Fruit fly (Drosophila melanogaster) whole organism, prepupa: ENCODE results near the gene CG12017.

Source experiments
- Blimp-1 ChIP-seq: fragments of 200-800 bp; sonication (Bioruptor generic); optimal IDR thresholded peaks from 3 replicates; lab custom pipeline; 2017; ENCODE audit warnings: missing biosample characterization, missing genetic modification characterization, mild to moderate bottlenecking, moderate library complexity, missing genetic modification reagents
- CG10631 ChIP-seq: fragments of 200-800 bp; sonication (Bioruptor generic); optimal IDR thresholded peaks from 2 replicates; lab custom pipeline; 2016; ENCODE audit warnings: missing biosample characterization, missing genetic modification characterization
- CG10669 ChIP-seq: fragments of 200-800 bp; sonication (Bioruptor generic); optimal IDR thresholded peaks from 3 replicates; lab custom pipeline; 2018; ENCODE audit warnings: missing biosample characterization, mild to moderate bottlenecking, missing genetic modification characterization, moderate library complexity
- CG11294 ChIP-seq: fragments of 200-800 bp; sonication (Bioruptor generic); IDR thresholded peaks from 2 replicates; pipeline ENCODE4 v1.3.6; 2022; ENCODE audit warnings: missing biosample characterization, missing genetic modification characterization
- CG11762 ChIP-seq: fragments of 200-800 bp; sonication (Bioruptor generic); optimal IDR thresholded peaks from 3 replicates; lab custom pipeline; 2016; ENCODE audit warnings: missing biosample characterization, missing genetic modification characterization; ENCODE audit not compliant: insufficient read depth
- CG1621 ChIP-seq: fragments of 200-800 bp; sonication (Bioruptor generic); optimal IDR thresholded peaks from 3 replicates; lab custom pipeline; 2018; ENCODE audit warnings: missing biosample characterization, mild to moderate bottlenecking, missing genetic modification characterization
- CG16779 ChIP-seq: fragments of 200-800 bp; sonication (Bioruptor generic); optimal IDR thresholded peaks from 3 replicates; lab custom pipeline; 2017; ENCODE audit warnings: missing biosample characterization, mild to moderate bottlenecking, missing genetic modification characterization
- CG3032 ChIP-seq: fragments of 200-800 bp; optimal IDR thresholded peaks from 2 replicates; lab custom pipeline; 2019; ENCODE audit warnings: missing biosample characterization, mild to moderate bottlenecking, missing genetic modification characterization, moderate library complexity
- CG31627 ChIP-seq: fragments of 200-800 bp; sonication (Bioruptor generic); optimal IDR thresholded peaks from 3 replicates; lab custom pipeline; 2016; ENCODE audit warnings: missing biosample characterization, missing genetic modification characterization
- CG32006 ChIP-seq: fragments of 200-800 bp; sonication (Bioruptor generic); optimal IDR thresholded peaks from 3 replicates; lab custom pipeline; 2017; ENCODE audit warnings: missing biosample characterization, mild to moderate bottlenecking, missing genetic modification characterization
- CG34406 ChIP-seq: fragments of 200-800 bp; sonication (Bioruptor generic); optimal IDR thresholded peaks from 3 replicates; lab custom pipeline; 2016; ENCODE audit warnings: missing biosample characterization, missing genetic modification characterization
- CG3919 ChIP-seq: fragments of 200-800 bp; sonication (Bioruptor generic); optimal IDR thresholded peaks from 3 replicates; lab custom pipeline; 2016; ENCODE audit warnings: missing biosample characterization, missing genetic modification characterization
- CG6163 ChIP-seq: fragments of 200-800 bp; sonication (Bioruptor generic); IDR thresholded peaks from 3 replicates; pipeline ENCODE4 v1.3.6; 2022; ENCODE audit warnings: missing biosample characterization, missing genetic modification characterization
- CG6276 ChIP-seq: fragments of 200-800 bp; sonication (Bioruptor generic); optimal IDR thresholded peaks from 2 replicates; lab custom pipeline; 2017; ENCODE audit warnings: missing biosample characterization, mild to moderate bottlenecking, missing genetic modification characterization
- CG6792 ChIP-seq: fragments of 200-800 bp; sonication (Bioruptor generic); optimal IDR thresholded peaks from 3 replicates; lab custom pipeline; 2016; ENCODE audit warnings: missing biosample characterization, missing genetic modification characterization
- CG6808 ChIP-seq: fragments of 200-800 bp; sonication (Bioruptor generic); optimal IDR thresholded peaks from 3 replicates; lab custom pipeline; 2017; ENCODE audit warnings: missing biosample characterization, missing genetic modification characterization, mild to moderate bottlenecking, moderate library complexity, missing genetic modification reagents
- CG6854 ChIP-seq: fragments of 200-800 bp; sonication (Bioruptor generic); optimal IDR thresholded peaks from 2 replicates; lab custom pipeline; 2017; ENCODE audit warnings: missing biosample characterization, mild to moderate bottlenecking, missing genetic modification characterization
- CG7368 ChIP-seq: fragments of 200-800 bp; sonication (Bioruptor generic); optimal IDR thresholded peaks from 3 replicates; lab custom pipeline; 2016; ENCODE audit warnings: missing biosample characterization, missing genetic modification characterization
- CG8119 ChIP-seq: fragments of 200-800 bp; sonication (Bioruptor generic); IDR thresholded peaks from 3 replicates; pipeline ENCODE4 v1.3.6; 2022; ENCODE audit warnings: missing biosample characterization, missing genetic modification characterization
- CG8319 ChIP-seq: fragments of 200-800 bp; sonication (Bioruptor generic); optimal IDR thresholded peaks from 3 replicates; lab custom pipeline; 2016; ENCODE audit warnings: missing biosample characterization, missing genetic modification characterization
- CG8632 ChIP-seq: fragments of 200-800 bp; sonication (Bioruptor generic); optimal IDR thresholded peaks from 3 replicates; lab custom pipeline; 2016; ENCODE audit warnings: missing biosample characterization, missing genetic modification characterization
- CG9139 ChIP-seq: fragments of 200-800 bp; sonication (Bioruptor generic); optimal IDR thresholded peaks from 3 replicates; lab custom pipeline; 2017; ENCODE audit warnings: missing biosample characterization, mild to moderate bottlenecking, missing genetic modification characterization
- Eip75B ChIP-seq: fragments of 200-800 bp; sonication (Bioruptor generic); optimal IDR thresholded peaks from 3 replicates; lab custom pipeline; 2016; ENCODE audit warnings: missing biosample characterization, missing genetic modification characterization
- Eip78C ChIP-seq: fragments of 200-800 bp; sonication (Bioruptor generic); peaks from one replicate; lab custom pipeline; 2016; ENCODE audit warnings: missing biosample characterization, missing genetic modification characterization
- Eip93F ChIP-seq: fragments of 200-800 bp; sonication (Bioruptor generic); optimal IDR thresholded peaks from 2 replicates; lab custom pipeline; 2016; ENCODE audit warnings: missing biosample characterization, mild to moderate bottlenecking, missing genetic modification characterization
- Ets21C ChIP-seq: fragments of 200-800 bp; sonication (Bioruptor generic); optimal IDR thresholded peaks from 3 replicates; lab custom pipeline; 2016; ENCODE audit warnings: missing biosample characterization, missing genetic modification characterization
- Ets96B ChIP-seq: fragments of 200-800 bp; optimal IDR thresholded peaks from 2 replicates; lab custom pipeline; 2019; ENCODE audit warnings: missing biosample characterization, mild to moderate bottlenecking, missing genetic modification characterization, moderate library complexity
- Gug ChIP-seq: fragments of 200-800 bp; sonication (Bioruptor generic); IDR thresholded peaks from 2 replicates; pipeline ENCODE4 v1.3.6; 2022; ENCODE audit warnings: missing biosample characterization, missing genetic modification characterization
- Hr39 ChIP-seq: fragments of 200-800 bp; sonication (Bioruptor generic); optimal IDR thresholded peaks from 2 replicates; lab custom pipeline; 2016; ENCODE audit warnings: missing biosample characterization, missing genetic modification characterization
- Lpt ChIP-seq: fragments of 200-800 bp; sonication (Bioruptor generic); optimal IDR thresholded peaks from 3 replicates; lab custom pipeline; 2016; ENCODE audit warnings: missing biosample characterization, missing genetic modification characterization
- Met ChIP-seq: fragments of 200-800 bp; sonication (Bioruptor generic); optimal IDR thresholded peaks from 3 replicates; lab custom pipeline; 2016; ENCODE audit warnings: missing biosample characterization, missing genetic modification characterization
- OdsH ChIP-seq: fragments of 200-800 bp; sonication (Bioruptor generic); optimal IDR thresholded peaks from 3 replicates; lab custom pipeline; 2016; ENCODE audit warnings: missing biosample characterization, missing genetic modification characterization
- Smox ChIP-seq: fragments of 200-800 bp; sonication (Bioruptor generic); optimal IDR thresholded peaks from 3 replicates; lab custom pipeline; 2016; ENCODE audit warnings: missing biosample characterization, missing genetic modification characterization
- Sox102F ChIP-seq: fragments of 200-800 bp; sonication (Bioruptor generic); optimal IDR thresholded peaks from 2 replicates; lab custom pipeline; 2016; ENCODE audit warnings: missing biosample characterization, mild to moderate bottlenecking, missing genetic modification characterization
- Sox15 ChIP-seq: fragments of 200-800 bp; sonication (Bioruptor generic); optimal IDR thresholded peaks from 3 replicates; lab custom pipeline; 2016; ENCODE audit warnings: missing biosample characterization, missing genetic modification characterization
- achi ChIP-seq: fragments of 200-800 bp; sonication (Bioruptor generic); optimal IDR thresholded peaks from 3 replicates; lab custom pipeline; 2016; ENCODE audit warnings: missing biosample characterization, missing genetic modification characterization
- acj6 ChIP-seq: fragments of 200-800 bp; sonication (Bioruptor generic); optimal IDR thresholded peaks from 3 replicates; lab custom pipeline; 2016; ENCODE audit warnings: missing biosample characterization, missing genetic modification characterization
- dac ChIP-seq: fragments of 200-800 bp; sonication (Bioruptor generic); optimal IDR thresholded peaks from 2 replicates; lab custom pipeline; 2017; ENCODE audit warnings: missing biosample characterization, mild to moderate bottlenecking, missing genetic modification characterization
- dsx ChIP-seq: fragments of 200-800 bp; optimal IDR thresholded peaks from 3 replicates; lab custom pipeline; 2019; ENCODE audit warnings: missing biosample characterization, mild to moderate bottlenecking, missing genetic modification characterization, moderate library complexity; ENCODE audit not compliant: poor library complexity, severe bottlenecking
- eg ChIP-seq: fragments of 200-800 bp; sonication (Bioruptor generic); IDR thresholded peaks from 3 replicates; pipeline ENCODE4 v1.3.6; 2022; ENCODE audit warnings: missing biosample characterization, missing genetic modification characterization
- esn ChIP-seq: fragments of 200-800 bp; sonication (Bioruptor generic); optimal IDR thresholded peaks from 2 replicates; lab custom pipeline; 2016; ENCODE audit warnings: missing biosample characterization, mild to moderate bottlenecking, missing genetic modification characterization, moderate library complexity
- fd59A ChIP-seq: fragments of 200-800 bp; sonication (Bioruptor generic); optimal IDR thresholded peaks from 2 replicates; lab custom pipeline; 2017; ENCODE audit warnings: missing biosample characterization, mild to moderate bottlenecking, missing genetic modification characterization, missing genetic modification reagents
- fd85E ChIP-seq: fragments of 200-800 bp; sonication (Bioruptor generic); optimal IDR thresholded peaks from 3 replicates; lab custom pipeline; 2016; ENCODE audit warnings: missing biosample characterization, missing genetic modification characterization
- fkh ChIP-seq: fragments of 200-800 bp; sonication (Bioruptor generic); optimal IDR thresholded peaks from 3 replicates; lab custom pipeline; 2017; ENCODE audit warnings: missing biosample characterization, mild to moderate bottlenecking, missing genetic modification characterization, moderate library complexity
- lz ChIP-seq: fragments of 200-800 bp; sonication (Bioruptor generic); optimal IDR thresholded peaks from 3 replicates; lab custom pipeline; 2016; ENCODE audit warnings: missing biosample characterization, missing genetic modification characterization
- net ChIP-seq: fragments of 200-800 bp; sonication (Bioruptor generic); optimal IDR thresholded peaks from 3 replicates; lab custom pipeline; 2016; ENCODE audit warnings: missing biosample characterization, missing genetic modification characterization
- pdm3 ChIP-seq: fragments of 200-800 bp; sonication (Bioruptor generic); optimal IDR thresholded peaks from 3 replicates; lab custom pipeline; 2016; ENCODE audit warnings: missing biosample characterization, missing genetic modification characterization
- salr ChIP-seq, 2 experiments: fragments of 200-800 bp; sonication (Bioruptor generic); optimal IDR thresholded peaks; 3 replicates each; lab custom pipeline; 2016 to 2018; ENCODE audit warnings: missing biosample characterization in 2 of 2, missing genetic modification characterization in 2 of 2, mild to moderate bottlenecking in 1 of 2
- spab ChIP-seq: fragments of 200-800 bp; sonication (Bioruptor generic); optimal IDR thresholded peaks from 2 replicates; lab custom pipeline; 2017; ENCODE audit warnings: missing biosample characterization, mild to moderate bottlenecking, missing genetic modification characterization, missing genetic modification reagents
- ss ChIP-seq, 2 experiments: fragments of 200-800 bp; sonication (Bioruptor generic); optimal IDR thresholded peaks; 2 replicates in 1 of 2; 3 replicates in 1 of 2; lab custom pipeline; 2017 to 2018; ENCODE audit warnings: mild to moderate bottlenecking in 2 of 2, missing biosample characterization in 2 of 2, missing genetic modification characterization in 2 of 2, moderate library complexity in 1 of 2
- svp ChIP-seq: fragments of 200-800 bp; sonication (Bioruptor generic); peaks from one replicate; lab custom pipeline; 2016; ENCODE audit warnings: missing biosample characterization, missing genetic modification characterization
- topi ChIP-seq: fragments of 200-800 bp; sonication (Bioruptor generic); optimal IDR thresholded peaks from 3 replicates; lab custom pipeline; 2016; ENCODE audit warnings: missing biosample characterization, missing genetic modification characterization

Gene CG12017

dm6 chr3L:3319223-3319643 is 39.2 kb downstream of the CG12017 start, which contains the start of the genes PIG-C, CG12016 and Dpm2:
TSS of gene PIG-C (minus strand) at chr3L:3319232.
TSS of gene CG12016 (plus strand) at chr3L:3319555.
TSS of gene Dpm2 (plus strand) at chr3L:3319555.
- TF ChIP-seq CG34406 (GFP tag; lab: Kevin White, UChicago) (no peak), CG6792 (GFP tag; lab: Kevin White, UChicago) (peak; percentile 49), salr (GFP tag; optimal IDR thresholded peaks at IDR 0.05; lab: Kevin White, UChicago) (peak in 1 of 2 experiments; percentile 33), topi (GFP tag; lab: Kevin White, UChicago) (peak; percentile 64), CG32006 (GFP tag; lab: Kevin White, UChicago) (no peak), dac (GFP tag; lab: Kevin White, UChicago) (peak; percentile 26), Ets21C (GFP tag; lab: Kevin White, UChicago) (peak; percentile 65), Sox102F (GFP tag; lab: Kevin White, UChicago) (no peak), Lpt (no peak), Eip78C (GFP tag; lab: Kevin White, UChicago) (peak; percentile 87), CG9139 (GFP tag; lab: Kevin White, UChicago) (no peak), Blimp-1 (GFP tag; lab: Kevin White, UChicago) (no peak), CG8319 (GFP tag; lab: Kevin White, UChicago) (peak; percentile 10), fd59A (GFP tag; lab: Kevin White, UChicago) (peak; percentile 19), CG1621 (tag; lab: Kevin White, UChicago) (no peak), svp (GFP tag; lab: Kevin White, UChicago) (peak; percentile 79), CG10669 (GFP tag; lab: Kevin White, UChicago) (no peak), Met (GFP tag; lab: Kevin White, UChicago) (peak; percentile 71), dsx (GFP tag; lab: Kevin White, UChicago) (peak; percentile 23), OdsH (GFP tag; lab: Kevin White, UChicago) (peak; percentile 57), Sox15 (GFP tag; lab: Kevin White, UChicago) (peak; percentile 54), CG6276 (no peak), spab (no peak), Eip75B (GFP tag; lab: Kevin White, UChicago) (no peak), fkh (GFP tag; lab: Kevin White, UChicago) (peak; percentile 92), CG7368 (GFP tag; lab: Kevin White, UChicago) (no peak), ss (GFP tag; optimal IDR thresholded peaks at IDR 0.05; lab: Kevin White, UChicago) (no peak), Ets96B (tag; lab: Kevin White, UChicago) (no peak), eg (GFP tag; lab: Robert Waterston, UW) (no peak; the same call in 2 of the 3 replicates), achi (GFP tag; lab: Kevin White, UChicago) (peak; percentile 36), CG6808 (GFP tag; lab: Kevin White, UChicago) (no peak), lz (GFP tag; lab: Kevin White, UChicago) (peak; percentile 76), CG16779 (tag; lab: Kevin White, UChicago) (no peak), acj6 (GFP tag; lab: Kevin White, UChicago) (peak; percentile 63), Gug (peak; percentile 21; the same call in 1 of the 2 replicates), pdm3 (GFP tag; lab: Kevin White, UChicago) (no peak), CG31627 (GFP tag; lab: Kevin White, UChicago) (peak; percentile 85), CG3919 (GFP tag; lab: Kevin White, UChicago) (no peak), fd85E (no peak), net (GFP tag; lab: Kevin White, UChicago) (no peak), CG6163 (GFP tag; lab: Robert Waterston, UW) (no peak; the same call in 1 of the 3 replicates), CG8119 (no peak), esn (GFP tag; lab: Kevin White, UChicago) (peak; percentile 77), CG11294 (GFP tag; lab: Robert Waterston, UW) (no peak), Eip93F (no peak), Smox (GFP tag; lab: Kevin White, UChicago) (no peak), CG11762 (GFP tag; lab: Kevin White, UChicago) (no peak), CG10631 (GFP tag; lab: Kevin White, UChicago) (no peak), Hr39 (peak; percentile 80), CG8632 (GFP tag; lab: Kevin White, UChicago) (peak; percentile 29), CG6854 (no peak), CG3032 (tag; lab: Kevin White, UChicago) (peak; percentile 74)
